Worm (Caenorhabditis elegans): Measurements from ENCODE around the gene Y20C6A.4.
"Not testable (repeated sequence)": the region's sequence is repeated elsewhere in the genome, so short reads cannot be mapped to it uniquely, and the experiment has no call there.

The Y20C6A.4 gene

DNA sequence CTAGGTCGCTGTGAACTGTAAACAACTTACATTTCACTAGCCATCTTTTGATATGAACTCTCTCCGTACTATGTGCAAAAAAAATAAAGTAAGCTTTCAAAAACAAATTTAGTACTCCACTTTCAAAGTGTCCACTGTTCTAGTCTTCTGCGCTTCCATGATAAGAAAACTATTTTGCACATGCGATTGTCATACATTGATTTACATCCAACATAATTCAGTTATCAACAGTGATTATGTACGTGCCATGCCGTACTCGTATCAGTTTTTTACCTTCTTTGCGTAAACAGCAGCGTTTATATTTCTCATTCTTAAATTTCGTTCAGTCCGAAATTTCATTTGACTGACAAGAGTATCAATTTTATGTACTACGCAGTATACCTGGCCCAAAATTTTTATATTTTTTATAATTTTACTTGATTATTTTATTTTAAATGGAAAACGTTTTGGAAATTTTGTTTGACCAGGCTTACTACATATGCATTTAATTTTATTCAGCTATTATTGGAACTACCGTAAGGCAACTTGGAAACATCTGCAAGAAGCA is 27.1 kb upstream of the Y20C6A.4 start, which contains the start of the genes fbxa-134 and F47H4.2:
TSS of gene fbxa-134 (minus strand) at position 44 of the 547 bp plus-strand sequence.
TSS of gene F47H4.2 (plus strand) at position 497 of the 547 bp plus-strand sequence.
- no peak for TF ChIP-seq lsy-2 (tag; optimal IDR thresholded peaks at IDR 0.05)
- no peak for TF ChIP-seq ceh-43 (GFP tag; optimal IDR thresholded peaks at IDR 0.05)
- no peak for TF ChIP-seq elt-3 (tag; optimal IDR thresholded peaks at IDR 0.05)
- TF ChIP-seq ceh-39 (tag; optimal IDR thresholded peaks at IDR 0.05), result no peak

ce11 chrV:17376639-17377038 is 3.4 kb upstream of the Y20C6A.4 start, which contains the start of gene Y20C6A.1:
Gene Y20C6A.1 (minus strand): TSS chrV:17376745.
- TF ChIP-seq nhr-28 (tag; optimal IDR thresholded peaks at IDR 0.05), result no peak
- no peak for TF ChIP-seq mls-2 (tag; optimal IDR thresholded peaks at IDR 0.05)
- TF ChIP-seq drap-1 (GFP tag; optimal IDR thresholded peaks at IDR 0.05), result no peak
- no peak for TF ChIP-seq nhr-2 (tag; optimal IDR thresholded peaks at IDR 0.05)
- TF ChIP-seq flh-1 (GFP tag; optimal IDR thresholded peaks at IDR 0.05), result no peak
- TF ChIP-seq tbx-8 (GFP tag; optimal IDR thresholded peaks at IDR 0.05), result no peak
- TF ChIP-seq unc-62 (GFP tag; optimal IDR thresholded peaks at IDR 0.05), result no peak
- no peak for TF ChIP-seq ham-2 (GFP tag; optimal IDR thresholded peaks at IDR 0.05)
- no peak for TF ChIP-seq elt-1 (tag; optimal IDR thresholded peaks at IDR 0.05; ENCODE audit: borderline replicate concordance, insufficient read depth)
- TF ChIP-seq M03D4.4 (tag; optimal IDR thresholded peaks at IDR 0.05), result no peak
- TF ChIP-seq mep-1 (tag; optimal IDR thresholded peaks at IDR 0.05), result no peak
- TF ChIP-seq bed-3 (GFP tag; optimal IDR thresholded peaks at IDR 0.05), result no peak
- no peak for TF ChIP-seq mab-5 (tag; optimal IDR thresholded peaks at IDR 0.05)
- TF ChIP-seq ces-1 (GFP tag; optimal IDR thresholded peaks at IDR 0.05), result no peak

ce11 chrV:17377140-17377539 is 2.9 kb upstream of the Y20C6A.4 start, which contains the start of gene fbxb-7:
Gene fbxb-7 (plus strand): TSS chrV:17377406.
- TF ChIP-seq cnd-1 (tag; optimal IDR thresholded peaks at IDR 0.05) (no peak), drap-1 (GFP tag; optimal IDR thresholded peaks at IDR 0.05) (peak; percentile 53)

- TF ChIP-seq sptf-1 (tag; optimal IDR thresholded peaks at IDR 0.05), result no peak
- TF ChIP-seq hlh-1 (tag; optimal IDR thresholded peaks at IDR 0.05), result no peak
- TF ChIP-seq nhr-76 (tag; optimal IDR thresholded peaks at IDR 0.05), result no peak
- no peak for TF ChIP-seq nhr-28 (tag; optimal IDR thresholded peaks at IDR 0.05)
- TF ChIP-seq elt-1 (tag; optimal IDR thresholded peaks at IDR 0.05; ENCODE audit: borderline replicate concordance, insufficient read depth), result no peak
- TF ChIP-seq lin-32 (GFP tag; optimal IDR thresholded peaks at IDR 0.05), result no peak
- TF ChIP-seq unc-39 (tag; optimal IDR thresholded peaks at IDR 0.05), result no peak
- TF ChIP-seq sem-2 (GFP tag; optimal IDR thresholded peaks at IDR 0.05), result no peak
- no peak for TF ChIP-seq snpc-4 (tag; optimal IDR thresholded peaks at IDR 0.05)
- TF ChIP-seq nhr-2 (tag; optimal IDR thresholded peaks at IDR 0.05), result no peak
- no peak for TF ChIP-seq blmp-1 (tag; optimal IDR thresholded peaks at IDR 0.05)
- TF ChIP-seq mls-2 (tag; optimal IDR thresholded peaks at IDR 0.05), result no peak
- TF ChIP-seq tbx-8 (GFP tag; optimal IDR thresholded peaks at IDR 0.05), result no peak
- TF ChIP-seq ces-1 (GFP tag; optimal IDR thresholded peaks at IDR 0.05), result no peak
Observed at ce11 chrV:17395374-17395773, 15.3 kb downstream of the Y20C6A.4 start, which contains the start of gene srh-120. Gene srh-120 (plus strand): TSS chrV:17395674.

DNA sequence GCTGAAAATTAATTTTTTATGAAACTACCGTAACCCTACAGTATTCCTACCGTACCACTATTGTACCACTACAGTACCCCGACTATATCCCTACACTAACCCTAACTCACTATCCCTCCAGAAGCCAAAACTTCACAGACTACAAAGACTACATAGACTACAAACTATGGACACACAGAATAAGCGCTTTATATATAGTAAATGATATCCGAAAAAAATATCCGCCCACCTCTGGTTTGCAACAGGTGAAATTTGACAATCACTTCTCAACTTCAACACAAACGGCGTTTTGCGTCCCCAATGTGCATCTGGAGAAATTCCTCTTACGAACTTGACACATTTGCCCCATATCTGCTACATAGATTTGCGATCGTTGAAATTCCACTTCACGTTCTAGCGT is 29.9 kb downstream of the Y20C6A.4 start, which contains the start of gene srh-132:
TSS of gene srh-132 (plus strand) at position 301 of the 400 bp plus-strand sequence.
- TF ChIP-seq unc-120 (tag; optimal IDR thresholded peaks at IDR 0.05; ENCODE audit: poor library complexity, severe bottlenecking); mep-1 (tag; optimal IDR thresholded peaks at IDR 0.05); hlh-1 (tag; optimal IDR thresholded peaks at IDR 0.05): not testable (repeated sequence)

ce11 chrV:17414951-17415350 is 34.9 kb downstream of the Y20C6A.4 start, which contains the start of gene T27C5.12:
Gene T27C5.12 (plus strand): TSS chrV:17415251.
- TF ChIP-seq sptf-1 (tag; optimal IDR thresholded peaks at IDR 0.05), result no peak
- no peak for TF ChIP-seq unc-39 (tag; optimal IDR thresholded peaks at IDR 0.05)
